Fruit fly (Drosophila melanogaster): ENCODE measurements around the gene Sld5.

dm6 chr3R:26062911-26063310 lies 6.6 kb upstream of the Sld5 start, which contains the start of gene CG14551:
- TF ChIP-seq CG12605 (GFP tag; IDR thresholded peaks at IDR 0.05): no peak
- TF ChIP-seq Pif1B (GFP tag; optimal IDR thresholded peaks at IDR 0.05): no peak
- no peak for TF ChIP-seq gl (tag; optimal IDR thresholded peaks at IDR 0.05)
- no peak for TF ChIP-seq CG17806 (tag; optimal IDR thresholded peaks at IDR 0.05)
- no peak for TF ChIP-seq fd96Ca (GFP tag; IDR thresholded peaks at IDR 0.05)

Data from whole organism, pupa.